Worm (Caenorhabditis elegans): ENCODE data around the gene T12D8.10.
A peak's percentile ranks its signal among the peaks of the same experiment; 100 is the strongest.

Gene T12D8.10

ce11 chrIII:13624226-13624625 lies 17.9 kb downstream of the T12D8.10 start, which contains the start of gene taf-9:
taf-9 (plus strand) TSS chrIII:13624276.
- TF ChIP-seq D2030.7 (GFP tag; IDR thresholded peaks at IDR 0.05) = 0 out of 2 replicates have a peak, but pooled peaks have one; percentile 30
- TF ChIP-seq somi-1 (GFP tag; optimal IDR thresholded peaks at IDR 0.05) = no peak
- TF ChIP-seq lin-26 (GFP tag; IDR thresholded peaks at IDR 0.05) = no peak
- no peak for TF ChIP-seq rec-8 (tag; optimal IDR thresholded peaks at IDR 0.05)
- no peak for TF ChIP-seq lsl-1 (GFP tag; optimal IDR thresholded peaks at IDR 0.05)
- no peak for TF ChIP-seq bed-1 (GFP tag; IDR thresholded peaks at IDR 0.05)
- TF ChIP-seq B0019.2 (GFP tag; conservative IDR thresholded peaks at IDR 0.05) = no peak
- TF ChIP-seq atf-7 (tag; optimal IDR thresholded peaks at IDR 0.05) = no peak
- TF ChIP-seq hmg-1.2 (GFP tag; IDR thresholded peaks at IDR 0.05) = peak; percentile 6; the same call in 1 of the 2 replicates
- no peak for TF ChIP-seq F55B11.4 (tag; optimal IDR thresholded peaks at IDR 0.05; ENCODE audit: borderline replicate concordance, insufficient read depth)
- no peak for TF ChIP-seq Y79H2A.3 (GFP tag; conservative IDR thresholded peaks at IDR 0.05)
- TF ChIP-seq ceh-100 (GFP tag; IDR thresholded peaks at IDR 0.05) = no peak
- TF ChIP-seq lir-1 (GFP tag; conservative IDR thresholded peaks at IDR 0.05) = no peak
- no peak for TF ChIP-seq ztf-25 (GFP tag; IDR thresholded peaks at IDR 0.05)
- no peak for TF ChIP-seq sptf-2 (GFP tag; optimal IDR thresholded peaks at IDR 0.05)
- no peak for TF ChIP-seq ztf-18 (tag; optimal IDR thresholded peaks at IDR 0.05)
- TF ChIP-seq B0336.3 (GFP tag; IDR thresholded peaks at IDR 0.05) = no peak
- TF ChIP-seq let-526 (GFP tag; IDR thresholded peaks at IDR 0.05) = no peak
- TF ChIP-seq T26A5.8 (tag; optimal IDR thresholded peaks at IDR 0.05) = no peak
- no peak for TF ChIP-seq madf-8 (GFP tag; conservative IDR thresholded peaks at IDR 0.05)
- TF ChIP-seq mes-4 (tag; optimal IDR thresholded peaks at IDR 0.05) = no peak
- TF ChIP-seq tbx-9 (tag; optimal IDR thresholded peaks at IDR 0.05; ENCODE audit: borderline replicate concordance) = no peak
- TF ChIP-seq mxl-1 (tag; optimal IDR thresholded peaks at IDR 0.05) = no peak
- TF ChIP-seq unc-130 (GFP tag; optimal IDR thresholded peaks at IDR 0.05) = no peak
- TF ChIP-seq ztf-6 (GFP tag; IDR thresholded peaks at IDR 0.05) = no peak
- no peak for TF ChIP-seq lin-40 (tag; optimal IDR thresholded peaks at IDR 0.05)
- TF ChIP-seq T07F8.4 (tag; optimal IDR thresholded peaks at IDR 0.05) = no peak
- no peak for TF ChIP-seq ekl-4 (GFP tag; IDR thresholded peaks at IDR 0.05)
- 0 out of 2 replicates have a peak, but pooled peaks have one; percentile 21 for TF ChIP-seq attf-6 (GFP tag; IDR thresholded peaks at IDR 0.05)
- no peak for TF ChIP-seq him-1 (tag; optimal IDR thresholded peaks at IDR 0.05)
- no peak for TF ChIP-seq pha-4 (tag; optimal IDR thresholded peaks at IDR 0.05)
- TF ChIP-seq Y53G8AR.9 (GFP tag; conservative IDR thresholded peaks at IDR 0.05) = peak; percentile 58; the same call in 1 of the 2 replicates
- peak; percentile 18 for TF ChIP-seq F10E7.11 (tag; optimal IDR thresholded peaks at IDR 0.05)
- no peak for TF ChIP-seq nfya-1 (tag; optimal IDR thresholded peaks at IDR 0.05; ENCODE audit: borderline replicate concordance, insufficient read depth)
- TF ChIP-seq aptf-2 (GFP tag; conservative IDR thresholded peaks at IDR 0.05) = no peak
- TF ChIP-seq lsy-27 (tag; optimal IDR thresholded peaks at IDR 0.05; ENCODE audit: borderline replicate concordance, insufficient read depth) = no peak
- TF ChIP-seq bed-2 (GFP tag; IDR thresholded peaks at IDR 0.05) = no peak
- no peak for TF ChIP-seq F57C9.4 (tag; optimal IDR thresholded peaks at IDR 0.05)
- no peak for TF ChIP-seq ets-4 (GFP tag; optimal IDR thresholded peaks at IDR 0.05)
- TF ChIP-seq attf-3 (GFP tag; conservative IDR thresholded peaks at IDR 0.05) = no peak
- no peak for TF ChIP-seq F49E8.2 (tag; optimal IDR thresholded peaks at IDR 0.05; ENCODE audit: insufficient read depth)
- no peak for TF ChIP-seq dpff-1 (tag; optimal IDR thresholded peaks at IDR 0.05)
- TF ChIP-seq ceh-91 (GFP tag; IDR thresholded peaks at IDR 0.05) = no peak
- no peak for TF ChIP-seq F33H1.4 (GFP tag; IDR thresholded peaks at IDR 0.05)
- TF ChIP-seq snpc-1.1 (tag; optimal IDR thresholded peaks at IDR 0.05; ENCODE audit: insufficient read depth) = no peak
- TF ChIP-seq akir-1 (GFP tag; optimal IDR thresholded peaks at IDR 0.05) = no peak
- TF ChIP-seq hmg-20 (GFP tag; IDR thresholded peaks at IDR 0.05) = no peak
- TF ChIP-seq F57A8.1 (GFP tag; optimal IDR thresholded peaks at IDR 0.05) = no peak

Measured in whole organism, young adult.